Worm (Caenorhabditis elegans): ENCODE data around the gene cank-26.

The cank-26 gene

ce11 chrII:3947404-3947803 lies 27.5 kb downstream of the cank-26 start:
- TF ChIP-seq unc-30 (tag; optimal IDR thresholded peaks at IDR 0.05): no peak
- TF ChIP-seq nhr-47 (tag; optimal IDR thresholded peaks at IDR 0.05): no peak
- no peak for TF ChIP-seq zip-4 (GFP tag; optimal IDR thresholded peaks at IDR 0.05)
- TF ChIP-seq ceh-8 (GFP tag; optimal IDR thresholded peaks at IDR 0.05): peak; percentile 36

ce11 chrII:3935990-3936389 lies 38.9 kb downstream of the cank-26 start:
- TF ChIP-seq alr-1 (tag; optimal IDR thresholded peaks at IDR 0.05; ENCODE audit: borderline replicate concordance) (no peak), sptf-1 (tag; optimal IDR thresholded peaks at IDR 0.05) (no peak), snu-23 (GFP tag; optimal IDR thresholded peaks at IDR 0.05) (no peak), egl-13 (tag; optimal IDR thresholded peaks at IDR 0.05) (no peak), nhr-85 (tag) (no peak), dpl-1 (GFP tag; optimal IDR thresholded peaks at IDR 0.05) (no peak), pag-3 (tag; optimal IDR thresholded peaks at IDR 0.05; ENCODE audit: borderline replicate concordance, insufficient read depth) (no peak), lir-3 (tag; optimal IDR thresholded peaks at IDR 0.05; ENCODE audit: poor library complexity) (no peak), nhr-90 (tag; optimal IDR thresholded peaks at IDR 0.05; ENCODE audit: poor library complexity) (no peak), hlh-17 (GFP tag; optimal IDR thresholded peaks at IDR 0.05; ENCODE audit: borderline replicate concordance) (no peak), nhr-71 (tag; optimal IDR thresholded peaks at IDR 0.05) (no peak), nhr-76 (tag; optimal IDR thresholded peaks at IDR 0.05) (no peak), unc-30 (tag; optimal IDR thresholded peaks at IDR 0.05) (no peak), nhr-47 (tag; optimal IDR thresholded peaks at IDR 0.05) (no peak), mdl-1 (tag; optimal IDR thresholded peaks at IDR 0.05) (no peak), nhr-11 (tag; optimal IDR thresholded peaks at IDR 0.05) (no peak), hpl-2 (GFP tag; optimal IDR thresholded peaks at IDR 0.05) (no peak), elt-3 (tag; optimal IDR thresholded peaks at IDR 0.05) (no peak), egl-27 (tag; optimal IDR thresholded peaks at IDR 0.05) (no peak)

- TF ChIP-seq ztf-11 (tag; optimal IDR thresholded peaks at IDR 0.05): no peak
- TF ChIP-seq efl-1 (optimal IDR thresholded peaks at IDR 0.05): no peak
- TF ChIP-seq efl-1 (GFP tag; optimal IDR thresholded peaks at IDR 0.05 in 1 of 2): no peak
- TF ChIP-seq C34B4.2 (tag; optimal IDR thresholded peaks at IDR 0.05): no peak
- TF ChIP-seq vab-15 (tag; optimal IDR thresholded peaks at IDR 0.05): no peak
- TF ChIP-seq tlp-1 (tag; optimal IDR thresholded peaks at IDR 0.05): no peak
- no peak for TF ChIP-seq elt-2 (tag; optimal IDR thresholded peaks at IDR 0.05)
- no peak for TF ChIP-seq C04F5.9 (tag; optimal IDR thresholded peaks at IDR 0.05)
- TF ChIP-seq pag-3 (tag; optimal IDR thresholded peaks at IDR 0.05; ENCODE audit: borderline replicate concordance, insufficient read depth): no peak
- TF ChIP-seq dsc-1 (tag; optimal IDR thresholded peaks at IDR 0.05): no peak
- TF ChIP-seq ceh-90 (tag; optimal IDR thresholded peaks at IDR 0.05): no peak
- TF ChIP-seq ces-1 (GFP tag; optimal IDR thresholded peaks at IDR 0.05): no peak
Observed at ce11 chrII:3935098-3935497, 39.8 kb downstream of the cank-26 start.

- no peak for TF ChIP-seq ets-5 (GFP tag; IDR thresholded peaks at IDR 0.05)
- TF ChIP-seq nhr-28 (tag; optimal IDR thresholded peaks at IDR 0.05): no peak
- TF ChIP-seq unc-98 (GFP tag; IDR thresholded peaks at IDR 0.05): no peak
- TF ChIP-seq irx-1 (tag; optimal IDR thresholded peaks at IDR 0.05): no peak
- no peak for TF ChIP-seq sox-4 (tag; optimal IDR thresholded peaks at IDR 0.05)
- no peak for TF ChIP-seq C34B4.2 (tag; optimal IDR thresholded peaks at IDR 0.05)
- TF ChIP-seq F16B12.6 (tag; optimal IDR thresholded peaks at IDR 0.05): no peak
- TF ChIP-seq unc-130 (tag; optimal IDR thresholded peaks at IDR 0.05): no peak
- TF ChIP-seq jun-1 (tag; optimal IDR thresholded peaks at IDR 0.05): no peak
- no peak for TF ChIP-seq ceh-63 (GFP tag; optimal IDR thresholded peaks at IDR 0.05)
- TF ChIP-seq aha-1 (tag; optimal IDR thresholded peaks at IDR 0.05): no peak
- TF ChIP-seq lin-39 (tag; optimal IDR thresholded peaks at IDR 0.05): no peak
- no peak for TF ChIP-seq ceh-90 (tag; optimal IDR thresholded peaks at IDR 0.05)
- no peak for TF ChIP-seq hlh-4 (tag; optimal IDR thresholded peaks at IDR 0.05)
- TF ChIP-seq nhr-84 (tag; optimal IDR thresholded peaks at IDR 0.05): no peak
- no peak for TF ChIP-seq nhr-90 (tag; optimal IDR thresholded peaks at IDR 0.05; ENCODE audit: poor library complexity)
Observed at ce11 chrII:3934085-3934484, 40.8 kb downstream of the cank-26 start, which contains the start of gene Y14H12B.1. Y14H12B.1 (plus strand) TSS chrII:3934447.
